Worm (Caenorhabditis elegans) whole organism, L4 larva: ENCODE measurements around the gene H13N06.7.
A peak's percentile ranks its signal among the peaks of the same experiment; 100 is the strongest.

Experiments used
- F37D6.2 ChIP-seq: sonication (generic microtip); optimal IDR thresholded peaks from 2 replicates; lab custom pipeline; 2016; ENCODE audit warnings: mild to moderate bottlenecking, missing genetic modification characterization, missing compliant biosample characterization
- T26A8.4 ChIP-seq: fragments of 200-800 bp; sonication (Bioruptor generic); IDR thresholded peaks from 2 replicates; pipeline ENCODE4 v1.3.6; 2022; ENCODE audit warnings: missing genetic modification characterization, missing compliant biosample characterization
- Y105C5A.15 ChIP-seq: fragments of 200-800 bp; sonication (Bioruptor generic); IDR thresholded peaks from 2 replicates; pipeline ENCODE4 v1.3.6; 2022; ENCODE audit warnings: missing genetic modification characterization, missing compliant biosample characterization
- Y48G9A.11 ChIP-seq: fragments of 200-800 bp; sonication (Bioruptor generic); IDR thresholded peaks from 2 replicates; pipeline ENCODE4 v1.3.6; 2022; ENCODE audit warnings: missing genetic modification reagents, missing genetic modification characterization, missing compliant biosample characterization
- Y5F2A.4 ChIP-seq: fragments of 200-800 bp; sonication (Bioruptor generic); optimal IDR thresholded peaks from 2 replicates; lab custom pipeline; 2018; ENCODE audit warnings: mild to moderate bottlenecking, missing genetic modification characterization, missing compliant biosample characterization
- aha-1 ChIP-seq: fragments of 150-350 bp; peaks from one replicate; lab custom pipeline; 2014; ENCODE audit warnings: missing biosample characterization, missing genetic modification characterization
- daf-8 ChIP-seq: fragments of 200-800 bp; sonication (Bioruptor generic); IDR thresholded peaks from 2 replicates; pipeline ENCODE4 v1.3.6; 2022; ENCODE audit warnings: missing genetic modification characterization, missing compliant biosample characterization
- dmd-8 ChIP-seq: fragments of 200-800 bp; sonication (Bioruptor generic); IDR thresholded peaks from 2 replicates; pipeline ENCODE4 v1.3.6; 2022; ENCODE audit warnings: missing genetic modification characterization, missing compliant biosample characterization
- egl-27 ChIP-seq: sonication (generic microtip); optimal IDR thresholded peaks from 3 replicates; lab custom pipeline; 2017; ENCODE audit warnings: missing biosample characterization, missing genetic modification reagents, missing genetic modification characterization
- egl-43 ChIP-seq: fragments of 200-800 bp; sonication (Bioruptor generic); IDR thresholded peaks from 2 replicates; pipeline ENCODE4 v1.3.6; 2022; ENCODE audit warnings: missing genetic modification reagents, missing genetic modification characterization, missing compliant biosample characterization
- gei-8 ChIP-seq: fragments of 200-800 bp; sonication (Bioruptor generic); optimal IDR thresholded peaks from 2 replicates; lab custom pipeline; 2018; ENCODE audit warnings: mild to moderate bottlenecking, missing genetic modification characterization, missing compliant biosample characterization
- hlh-11 ChIP-seq: fragments of 200-800 bp; sonication (Bioruptor generic); optimal IDR thresholded peaks from 2 replicates; lab custom pipeline; 2018; ENCODE audit warnings: mild to moderate bottlenecking, missing genetic modification characterization, missing compliant biosample characterization
- hlh-30 ChIP-seq: sonication (generic microtip); optimal IDR thresholded peaks from 2 replicates; lab custom pipeline; 2017; ENCODE audit warnings: antibody characterized with exemption, mild to moderate bottlenecking, missing genetic modification characterization, missing compliant biosample characterization; ENCODE audit not compliant: insufficient read depth
- lin-15B ChIP-seq: fragments of 150-350 bp; sonication (generic microtip); optimal IDR thresholded peaks from 3 replicates; lab custom pipeline; 2014; ENCODE audit warnings: missing biosample characterization, missing genetic modification characterization
- lin-29 ChIP-seq: fragments of 200-800 bp; sonication (Bioruptor generic); IDR thresholded peaks from 2 replicates; pipeline ENCODE4 v1.3.6; 2022; ENCODE audit warnings: missing genetic modification reagents, missing genetic modification characterization, missing compliant biosample characterization
- lin-38 ChIP-seq: fragments of 200-800 bp; sonication (Bioruptor generic); IDR thresholded peaks from 2 replicates; pipeline ENCODE4 v1.3.6; 2022; ENCODE audit warnings: missing genetic modification reagents, missing genetic modification characterization, missing compliant biosample characterization
- mes-2 ChIP-seq: sonication (generic microtip); optimal IDR thresholded peaks from 2 replicates; lab custom pipeline; 2016; ENCODE audit warnings: missing genotype, mild to moderate bottlenecking, missing genetic modification characterization, missing compliant biosample characterization; ENCODE audit not compliant: poor library complexity, severe bottlenecking
- mxl-3 ChIP-seq: fragments of 200-800 bp; sonication (Bioruptor generic); optimal IDR thresholded peaks from 2 replicates; lab custom pipeline; 2018; ENCODE audit warnings: mild to moderate bottlenecking, missing genetic modification characterization, missing compliant biosample characterization
- nhr-10 ChIP-seq: fragments of 150-350 bp; optimal IDR thresholded peaks from 2 replicates; lab custom pipeline; 2014; ENCODE audit warnings: missing biosample characterization, missing genetic modification characterization
- nhr-48 ChIP-seq: sonication (generic microtip); optimal IDR thresholded peaks from 2 replicates; lab custom pipeline; 2016; ENCODE audit warnings: mild to moderate bottlenecking, missing genetic modification characterization, missing compliant biosample characterization
- nhr-77 ChIP-seq: fragments of 150-350 bp; optimal IDR thresholded peaks from 2 replicates; lab custom pipeline; 2014; ENCODE audit warnings: missing biosample characterization, missing genetic modification characterization
- sdz-12 ChIP-seq: fragments of 200-800 bp; sonication (Bioruptor generic); optimal IDR thresholded peaks from 2 replicates; lab custom pipeline; 2018; ENCODE audit warnings: mild to moderate bottlenecking, missing genetic modification characterization, missing compliant biosample characterization
- set-16 ChIP-seq: fragments of 200-800 bp; sonication (Bioruptor generic); IDR thresholded peaks from 2 replicates; pipeline ENCODE4 v1.3.6; 2022; ENCODE audit warnings: missing genetic modification reagents, missing genetic modification characterization, missing compliant biosample characterization
- snpc-1.2 ChIP-seq: fragments of 200-800 bp; sonication (Bioruptor generic); IDR thresholded peaks from 2 replicates; pipeline ENCODE4 v1.3.6; 2022; ENCODE audit warnings: missing genetic modification reagents, missing genetic modification characterization, missing compliant biosample characterization
- tag-97 ChIP-seq: fragments of 200-800 bp; sonication (Bioruptor generic); IDR thresholded peaks from 2 replicates; pipeline ENCODE4 v1.3.6; 2022; ENCODE audit warnings: missing genetic modification characterization, missing compliant biosample characterization
- tra-1 ChIP-seq: fragments of 200-800 bp; sonication (Bioruptor generic); IDR thresholded peaks from 2 replicates; pipeline ENCODE4 v1.3.6; 2022; ENCODE audit warnings: missing genetic modification reagents, missing genetic modification characterization, missing compliant biosample characterization
- unc-62 ChIP-seq, 3 experiments: fragments of 150-350 bp in 1 of 3; sonication (generic microtip); optimal IDR thresholded peaks in 2 of 3; peaks in 1 of 3; 1 replicate in 1 of 3; 2 replicates in 2 of 3; lab custom pipeline; 2014 to 2017; ENCODE audit warnings: missing biosample characterization in 3 of 3, missing genetic modification characterization in 3 of 3, missing genetic modification reagents in 3 of 3, missing genotype in 1 of 3
- zag-1 ChIP-seq: fragments of 150-350 bp; optimal IDR thresholded peaks from 2 replicates; lab custom pipeline; 2014; ENCODE audit warnings: missing biosample characterization, missing genetic modification characterization
- zfp-3 ChIP-seq: fragments of 200-800 bp; sonication (Bioruptor generic); conservative IDR thresholded peaks from 2 replicates; pipeline ENCODE4 v1.3.6; 2022; ENCODE audit warnings: missing genetic modification reagents, missing genetic modification characterization, missing compliant biosample characterization
- zip-11 ChIP-seq: fragments of 200-800 bp; sonication (Bioruptor generic); IDR thresholded peaks from 2 replicates; pipeline ENCODE4 v1.3.6; 2022; ENCODE audit warnings: missing genetic modification characterization, missing compliant biosample characterization
- ztf-11 ChIP-seq: fragments of 150-350 bp; optimal IDR thresholded peaks from 2 replicates; lab custom pipeline; 2014; ENCODE audit warnings: missing biosample characterization, missing genetic modification characterization

Gene H13N06.7

ce11 chrX:15469957-15470548 lies 32.9 kb upstream of the H13N06.7 start:
- TF ChIP-seq nhr-48 (tag; lab: Kevin White, UChicago) (peak; percentile 6), F37D6.2 (no peak)

ce11 chrX:15477309-15477708 lies 25.6 kb upstream of the H13N06.7 start, which contains the start of gene exc-1:
Gene exc-1, minus strand, starts transcription at chrX:15477409.
- no peak for TF ChIP-seq T26A8.4 (GFP tag; lab: Robert Waterston, UW)
- TF ChIP-seq zip-11 (GFP tag; lab: Robert Waterston, UW): no peak
- TF ChIP-seq Y5F2A.4 (GFP tag; lab: Kevin White, UChicago): no peak
- TF ChIP-seq Y48G9A.11 (GFP tag; lab: Robert Waterston, UW): no peak
- TF ChIP-seq gei-8: no peak
- no peak for TF ChIP-seq set-16
- no peak for TF ChIP-seq egl-43 (GFP tag; lab: Robert Waterston, UW)
- no peak for TF ChIP-seq nhr-77 (tag; lab: Kevin White, UChicago)
- no peak for TF ChIP-seq zag-1 (tag; lab: Kevin White, UChicago)

- TF ChIP-seq egl-27 (tag; lab: Kevin White, UChicago) (no peak), unc-62 (GFP tag; optimal IDR thresholded peaks at IDR 0.05 in 1 of 2; lab: Kevin White, UChicago) (peak in 1 of 2 experiments; percentile 60), unc-62 (tag; optimal IDR thresholded peaks at IDR 0.05; lab: Kevin White, UChicago) (no peak)
Observed at ce11 chrX:15478717-15479116, 24.2 kb upstream of the H13N06.7 start, which contains the start of gene gcy-36. Gene gcy-36, plus strand, starts transcription at chrX:15479017.

ce11 chrX:15485262-15485661 lies 17.7 kb upstream of the H13N06.7 start:
- TF ChIP-seq sdz-12 (no peak), unc-62 (GFP tag; optimal IDR thresholded peaks at IDR 0.05 in 1 of 2; lab: Kevin White, UChicago) (peak in 1 of 2 experiments; percentile 4), unc-62 (tag; optimal IDR thresholded peaks at IDR 0.05; lab: Kevin White, UChicago) (no peak)

- TF ChIP-seq mxl-3 (peak; percentile 69), lin-38 (GFP tag; lab: Robert Waterston, UW) (no peak), hlh-11 (tag; lab: Kevin White, UChicago) (peak; percentile 5), dmd-8 (GFP tag; lab: Robert Waterston, UW) (no peak), lin-29 (GFP tag; lab: Robert Waterston, UW) (no peak), set-16 (peak; percentile 45; the same call in 1 of the 2 replicates)
Observed at ce11 chrX:15487162-15487561, 15.8 kb upstream of the H13N06.7 start.

ce11 chrX:15487806-15488205 lies 15.1 kb upstream of the H13N06.7 start, which contains the start of gene H13N06.2:
Gene H13N06.2, plus strand, starts transcription at chrX:15488106.
- no peak for TF ChIP-seq tag-97 (GFP tag; lab: Robert Waterston, UW)
- TF ChIP-seq nhr-10 (tag; lab: Kevin White, UChicago): no peak
- no peak for TF ChIP-seq snpc-1.2 (GFP tag; lab: Robert Waterston, UW)
- no peak for TF ChIP-seq daf-8 (GFP tag; lab: Robert Waterston, UW)

- TF ChIP-seq aha-1 (tag; lab: Kevin White, UChicago): peak; percentile 21
- no peak for TF ChIP-seq lin-38 (GFP tag; lab: Robert Waterston, UW)
- no peak for TF ChIP-seq tra-1
- TF ChIP-seq unc-62 (GFP tag; optimal IDR thresholded peaks at IDR 0.05 in 1 of 2; lab: Kevin White, UChicago): peak in 1 of 2 experiments; percentile 93
- no peak for TF ChIP-seq unc-62 (tag; optimal IDR thresholded peaks at IDR 0.05; lab: Kevin White, UChicago)
- no peak for TF ChIP-seq mes-2 (tag; lab: Kevin White, UChicago)
- no peak for TF ChIP-seq hlh-30 (tag; lab: Kevin White, UChicago)
- TF ChIP-seq ztf-11 (tag; lab: Kevin White, UChicago): no peak
- no peak for TF ChIP-seq zfp-3 (GFP tag; lab: Robert Waterston, UW)
- no peak for TF ChIP-seq Y105C5A.15 (GFP tag; lab: Robert Waterston, UW)
- TF ChIP-seq lin-15B (tag; lab: Kevin White, UChicago): no peak
- TF ChIP-seq, all 104 proteins: peak for 2
Observed at ce11 chrX:15491110-15491509, 11.8 kb upstream of the H13N06.7 start.
